Fruit fly (Drosophila melanogaster) Kc167 (cell line): ENCODE data around the gene CG32579.

Experiments
- Myc ChIP-seq: fragments of >200 bp; optimal IDR thresholded peaks from 2 replicates; lab custom pipeline; 2017; ENCODE audit warnings: missing external identifiers
- Sin3A ChIP-seq: fragments of >200 bp; optimal IDR thresholded peaks from 2 replicates; lab custom pipeline; 2018; ENCODE audit warnings: missing external identifiers
- h ChIP-seq: fragments of >200 bp; optimal IDR thresholded peaks from 3 replicates; lab custom pipeline; 2018; ENCODE audit warnings: missing external identifiers
- insv ChIP-seq: fragments of >200 bp; optimal IDR thresholded peaks from 3 replicates; lab custom pipeline; 2018; ENCODE audit warnings: missing external identifiers
- psq ChIP-seq: fragments of >200 bp; optimal IDR thresholded peaks from 2 replicates; lab custom pipeline; 2017; ENCODE audit warnings: missing external identifiers
- ttk ChIP-seq: sonication (Bioruptor generic); optimal IDR thresholded peaks from 2 replicates; lab custom pipeline; 2017; ENCODE audit warnings: missing external identifiers

dm6 chrX:16281305-16281704, 41.8 kb upstream of the CG32579 start:
- no peak for TF ChIP-seq psq (lab: Kevin White, UChicago)
- TF ChIP-seq insv (lab: Kevin White, UChicago) = no peak
- no peak for TF ChIP-seq ttk (lab: Kevin White, UChicago)
- no peak for TF ChIP-seq h (lab: Kevin White, UChicago)
- no peak for TF ChIP-seq Myc (lab: Kevin White, UChicago)
- TF ChIP-seq Sin3A (lab: Kevin White, UChicago) = no peak
